Worm (Caenorhabditis elegans): Measurements from ENCODE around the gene qui-1.

DNA sequence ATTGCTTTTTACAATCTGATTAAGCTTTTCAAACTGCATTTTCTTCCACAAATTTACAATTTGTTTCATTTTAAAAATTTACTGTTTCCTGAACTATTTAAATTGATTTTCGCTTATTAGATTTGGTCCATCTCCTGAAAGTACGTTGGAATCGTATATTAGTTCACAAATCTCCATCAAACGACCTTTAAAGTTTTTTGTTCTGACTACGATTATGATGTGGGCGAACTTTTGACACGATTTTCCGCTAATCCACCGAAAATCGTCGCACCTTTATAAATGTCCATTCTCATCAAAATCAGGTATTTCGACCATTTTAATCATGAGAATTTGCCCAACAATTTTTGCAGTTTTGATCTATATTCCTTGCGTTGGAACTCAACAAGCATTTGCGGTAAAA lies 61.9 kb downstream of the qui-1 start, which contains the start of gene C08F11.1:
- TF ChIP-seq dao-5 (tag; optimal IDR thresholded peaks at IDR 0.05) (no peak), W03F9.2 (tag; optimal IDR thresholded peaks at IDR 0.05) (no peak)
